Worm (Caenorhabditis elegans) whole organism, L1 larva: ENCODE measurements around the gene D1079.1.

ENCODE experiments used
- ama-1 ChIP-seq: fragments of 150-350 bp; optimal IDR thresholded peaks from 2 replicates; lab custom pipeline; 2014
- fkh-10 ChIP-seq: sonication (generic microtip); optimal IDR thresholded peaks from 2 replicates; lab custom pipeline; 2017; ENCODE audit warnings: missing biosample characterization, missing genetic modification reagents, missing genetic modification characterization
- nhr-11 ChIP-seq: fragments of 150-350 bp; optimal IDR thresholded peaks from 2 replicates; lab custom pipeline; 2014; ENCODE audit warnings: missing biosample characterization, missing genetic modification characterization
- pqm-1 ChIP-seq: sonication (generic microtip); optimal IDR thresholded peaks from 3 replicates; lab custom pipeline; 2017; ENCODE audit warnings: missing biosample characterization, missing genetic modification characterization
- snpc-4 ChIP-seq: fragments of 150-350 bp; optimal IDR thresholded peaks from 2 replicates; lab custom pipeline; 2014; ENCODE audit warnings: missing biosample characterization, missing genetic modification characterization

DNA sequence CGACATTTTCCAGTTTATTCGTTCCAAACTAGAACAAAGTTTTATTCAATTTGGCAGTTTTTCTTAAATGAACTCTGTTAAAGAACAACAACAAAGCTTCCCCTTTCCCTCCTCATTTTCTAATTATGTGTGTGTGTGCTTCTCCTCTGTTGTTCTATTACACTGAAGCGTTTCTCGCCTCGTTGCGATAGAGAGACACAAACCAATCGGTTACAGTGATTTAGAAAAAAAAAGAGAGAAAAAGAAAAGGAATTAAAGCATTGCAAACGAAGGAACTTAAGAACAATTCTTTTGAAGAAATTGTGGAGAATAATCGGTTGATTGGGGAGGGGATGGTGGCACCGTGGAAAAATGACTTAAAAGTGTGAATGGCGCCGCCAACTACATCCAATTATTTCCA lies 34.6 kb downstream of the D1079.1 start, which contains the start of gene cest-26:
- no peak for TF ChIP-seq nhr-11 (tag; lab: Kevin White, UChicago)
- TF ChIP-seq pqm-1 = no peak
- no peak for TF ChIP-seq fkh-10 (GFP tag; lab: Kevin White, UChicago)
- TF ChIP-seq ama-1 (lab: Kevin White, UChicago) = no peak
- TF ChIP-seq snpc-4 (tag; lab: Kevin White, UChicago) = no peak
